Fruit fly (Drosophila melanogaster) whole organism, adult: ENCODE measurements around the gene Hip14.

ENCODE experiments used
- CG11617 ChIP-seq: fragments of 200-800 bp; sonication (Bioruptor generic); optimal IDR thresholded peaks from 2 replicates; lab custom pipeline; 2017; ENCODE audit warnings: mild to moderate bottlenecking, missing biosample characterization, missing genetic modification reagents, missing genetic modification characterization
- CG12768 ChIP-seq: fragments of 200-800 bp; sonication (Bioruptor generic); optimal IDR thresholded peaks from 2 replicates; lab custom pipeline; 2017; ENCODE audit warnings: missing biosample characterization, missing genetic modification characterization, mild to moderate bottlenecking, moderate library complexity, missing genetic modification reagents
- CG14711 ChIP-seq: fragments of 200-800 bp; sonication (Bioruptor generic); optimal IDR thresholded peaks from 2 replicates; lab custom pipeline; 2018; ENCODE audit warnings: missing biosample characterization, mild to moderate bottlenecking, missing genetic modification characterization, moderate library complexity
- CG1620 ChIP-seq: fragments of 200-800 bp; sonication (Bioruptor generic); optimal IDR thresholded peaks from 2 replicates; lab custom pipeline; 2016; ENCODE audit warnings: missing biosample characterization, missing genetic modification characterization
- CG33017 ChIP-seq: fragments of 200-800 bp; sonication (Bioruptor generic); optimal IDR thresholded peaks from 2 replicates; lab custom pipeline; 2018; ENCODE audit warnings: missing biosample characterization, mild to moderate bottlenecking, missing genetic modification characterization, moderate library complexity
- CG5204 ChIP-seq: fragments of 200-800 bp; sonication (Bioruptor generic); optimal IDR thresholded peaks from 2 replicates; lab custom pipeline; 2016; ENCODE audit warnings: missing biosample characterization, missing genetic modification characterization
- CG7045 ChIP-seq: fragments of 200-800 bp; sonication (Bioruptor generic); optimal IDR thresholded peaks from 2 replicates; lab custom pipeline; 2017; ENCODE audit warnings: missing biosample characterization, mild to moderate bottlenecking, missing genetic modification characterization
- CG7101 ChIP-seq: fragments of 200-800 bp; sonication (Bioruptor generic); optimal IDR thresholded peaks from 2 replicates; lab custom pipeline; 2018; ENCODE audit warnings: missing biosample characterization, mild to moderate bottlenecking, missing genetic modification characterization, moderate library complexity
- Clk ChIP-seq: fragments of 200-800 bp; sonication (Bioruptor generic); optimal IDR thresholded peaks from 2 replicates; lab custom pipeline; 2017; ENCODE audit warnings: missing biosample characterization, missing genetic modification characterization
- Crg-1 ChIP-seq: fragments of 200-800 bp; sonication (Bioruptor generic); optimal IDR thresholded peaks from 2 replicates; lab custom pipeline; 2016; ENCODE audit warnings: missing biosample characterization, missing genetic modification characterization
- Hr96 ChIP-seq: fragments of 200-800 bp; sonication (Bioruptor generic); optimal IDR thresholded peaks from 2 replicates; lab custom pipeline; 2016; ENCODE audit warnings: missing biosample characterization, missing genetic modification characterization
- Mnt ChIP-seq: fragments of 200-800 bp; sonication (Bioruptor generic); optimal IDR thresholded peaks from 2 replicates; lab custom pipeline; 2016; ENCODE audit warnings: missing biosample characterization, mild to moderate bottlenecking, missing genetic modification characterization
- bab1 ChIP-seq: fragments of 200-800 bp; sonication (Bioruptor generic); optimal IDR thresholded peaks from 3 replicates; lab custom pipeline; 2019; ENCODE audit warnings: missing biosample characterization, mild to moderate bottlenecking, missing genetic modification characterization, moderate library complexity
- cic ChIP-seq: fragments of 200-800 bp; sonication (Bioruptor generic); optimal IDR thresholded peaks from 2 replicates; lab custom pipeline; 2017; ENCODE audit warnings: missing biosample characterization, mild to moderate bottlenecking, missing genetic modification characterization, moderate library complexity
- cnc ChIP-seq, 2 experiments: fragments of >200 bp; optimal IDR thresholded peaks; 2 replicates each; lab custom pipeline; 2017
- kay ChIP-seq: fragments of 200-800 bp; sonication (Bioruptor generic); peaks from one replicate; lab custom pipeline; 2016; ENCODE audit warnings: missing biosample characterization, missing genetic modification characterization, borderline replicate concordance
- ovo ChIP-seq: fragments of 200-800 bp; sonication (Bioruptor generic); optimal IDR thresholded peaks from 2 replicates; lab custom pipeline; 2016; ENCODE audit warnings: missing biosample characterization, missing genetic modification characterization
- pad ChIP-seq: fragments of 200-800 bp; sonication (Bioruptor generic); optimal IDR thresholded peaks from 3 replicates; lab custom pipeline; 2017; ENCODE audit warnings: missing biosample characterization, missing genetic modification characterization, mild to moderate bottlenecking, moderate library complexity, missing genetic modification reagents
- tj ChIP-seq: fragments of 200-800 bp; sonication (Bioruptor generic); optimal IDR thresholded peaks from 3 replicates; lab custom pipeline; 2017; ENCODE audit warnings: missing biosample characterization, mild to moderate bottlenecking, missing genetic modification characterization, moderate library complexity
- toe ChIP-seq: fragments of 200-800 bp; sonication (Bioruptor generic); optimal IDR thresholded peaks from 2 replicates; lab custom pipeline; 2016; ENCODE audit warnings: missing biosample characterization, missing genetic modification characterization

Gene Hip14

dm6 chr3L:15999358-16000005 is 11.4 kb downstream of the Hip14 start:
- TF ChIP-seq CG12768: no peak

dm6 chr3L:16001164-16001679 is 13.2 kb downstream of the Hip14 start:
- TF ChIP-seq CG7101 (tag; lab: Kevin White, UChicago): peak; percentile 89
- TF ChIP-seq pad (GFP tag; lab: Kevin White, UChicago): peak; percentile 59
- TF ChIP-seq Clk: peak; percentile 57
- TF ChIP-seq Crg-1 (GFP tag; lab: Kevin White, UChicago): peak; percentile 57
- peak; percentile 80 for TF ChIP-seq CG11617
- TF ChIP-seq bab1: peak; percentile 45
- peak; percentile 57 for TF ChIP-seq Mnt (GFP tag; lab: Kevin White, UChicago)
- peak; percentile 86 for TF ChIP-seq CG7045 (GFP tag; lab: Kevin White, UChicago)
- TF ChIP-seq toe: peak; percentile 89
- TF ChIP-seq cnc (optimal IDR thresholded peaks at IDR 0.05; lab: Kevin White, UChicago): no peak
- peak; percentile 90 for TF ChIP-seq Hr96 (GFP tag; lab: Kevin White, UChicago)
- peak; percentile 93 for TF ChIP-seq CG33017 (tag; lab: Kevin White, UChicago)
- peak; percentile 79 for TF ChIP-seq CG14711
- peak; percentile 77 for TF ChIP-seq cic (GFP tag; lab: Kevin White, UChicago)
- peak; percentile 75 for TF ChIP-seq ovo
- peak; percentile 50 for TF ChIP-seq tj (GFP tag; lab: Kevin White, UChicago)
- TF ChIP-seq CG5204 (GFP tag; lab: Kevin White, UChicago): peak; percentile 94
- peak; percentile 91 for TF ChIP-seq CG12768
- TF ChIP-seq kay (GFP tag; lab: Kevin White, UChicago): no peak
- peak; percentile 47 for TF ChIP-seq CG1620 (GFP tag; lab: Kevin White, UChicago)

dm6 chr3L:16002116-16002716 is 14.2 kb downstream of the Hip14 start:
- no peak for TF ChIP-seq Mnt (GFP tag; lab: Kevin White, UChicago)
- TF ChIP-seq Hr96 (GFP tag; lab: Kevin White, UChicago): peak; percentile 20
- peak; percentile 55 for TF ChIP-seq cic (GFP tag; lab: Kevin White, UChicago)
- TF ChIP-seq CG12768: peak; percentile 40
- TF ChIP-seq CG7101 (tag; lab: Kevin White, UChicago): peak; percentile 50
- peak; percentile 79 for TF ChIP-seq CG33017 (tag; lab: Kevin White, UChicago)
- peak; percentile 60 for TF ChIP-seq CG11617
- no peak for TF ChIP-seq CG1620 (GFP tag; lab: Kevin White, UChicago)
- TF ChIP-seq ovo: peak; percentile 41
- TF ChIP-seq kay (GFP tag; lab: Kevin White, UChicago): peak; percentile 94
- TF ChIP-seq toe: no peak

dm6 chr3L:16004401-16005237 is 16.6 kb downstream of the Hip14 start, which contains the start of the genes hzg and mRpS31:
Gene hzg, minus strand, starts transcription at chr3L:16004736.
Gene mRpS31, plus strand, starts transcription at chr3L:16005193.
- TF ChIP-seq Crg-1 (GFP tag; lab: Kevin White, UChicago) (no peak), pad (GFP tag; lab: Kevin White, UChicago) (no peak), Clk (no peak), CG7101 (tag; lab: Kevin White, UChicago) (peak; percentile 69), CG12768 (peak; percentile 71), CG14711 (peak; percentile 49), cic (GFP tag; lab: Kevin White, UChicago) (peak; percentile 68), CG11617 (peak; percentile 44), cnc (optimal IDR thresholded peaks at IDR 0.05; lab: Kevin White, UChicago) (no peak), Mnt (GFP tag; lab: Kevin White, UChicago) (peak; percentile 62), toe (peak; percentile 57), bab1 (peak; percentile 45), CG1620 (GFP tag; lab: Kevin White, UChicago) (peak; percentile 26), tj (GFP tag; lab: Kevin White, UChicago) (peak; percentile 39), CG7045 (GFP tag; lab: Kevin White, UChicago) (peak; percentile 25), CG5204 (GFP tag; lab: Kevin White, UChicago) (no peak), ovo (peak; percentile 35), CG33017 (tag; lab: Kevin White, UChicago) (peak; percentile 15), Hr96 (GFP tag; lab: Kevin White, UChicago) (peak; percentile 22), kay (GFP tag; lab: Kevin White, UChicago) (no peak)

- no peak for TF ChIP-seq CG12768
- TF ChIP-seq tj (GFP tag; lab: Kevin White, UChicago): no peak
- TF ChIP-seq cic (GFP tag; lab: Kevin White, UChicago): peak; percentile 60
- no peak for TF ChIP-seq cnc (optimal IDR thresholded peaks at IDR 0.05; lab: Kevin White, UChicago)
- TF ChIP-seq CG33017 (tag; lab: Kevin White, UChicago): no peak
Observed at dm6 chr3L:16010176-16010575, 22.1 kb downstream of the Hip14 start.
